Worm (Caenorhabditis elegans): ENCODE data around the gene txt-14.

Gene txt-14

ce11 chrV:18571533-18571932 is 10.9 kb upstream of the txt-14 start, which contains the start of gene Y51A2D.21:
Gene Y51A2D.21 (plus strand): TSS chrV:18571833.
- TF ChIP-seq F16B12.6 (tag; optimal IDR thresholded peaks at IDR 0.05): no peak
- TF ChIP-seq xbp-1 (tag; optimal IDR thresholded peaks at IDR 0.05): no peak
- no peak for TF ChIP-seq aha-1 (tag; optimal IDR thresholded peaks at IDR 0.05)
- no peak for TF ChIP-seq nhr-77 (tag; optimal IDR thresholded peaks at IDR 0.05)

ce11 chrV:18573199-18573598 is 9.3 kb upstream of the txt-14 start:
- TF ChIP-seq lsy-2 (tag; optimal IDR thresholded peaks at IDR 0.05): peak in 1 of 2 experiments; percentile 59
- peak; percentile 72 for TF ChIP-seq nhr-85 (tag)
- no peak for TF ChIP-seq nhr-47 (tag; optimal IDR thresholded peaks at IDR 0.05)
- no peak for TF ChIP-seq grh-1 (GFP tag; IDR thresholded peaks at IDR 0.05)
- no peak for TF ChIP-seq nhr-76 (tag; optimal IDR thresholded peaks at IDR 0.05)

- TF ChIP-seq mef-2 (tag; optimal IDR thresholded peaks at IDR 0.05): no peak
- TF ChIP-seq efl-1 (optimal IDR thresholded peaks at IDR 0.05): no peak
- TF ChIP-seq efl-1 (GFP tag; optimal IDR thresholded peaks at IDR 0.05 in 1 of 2): peak in 1 of 2 experiments; percentile 91
- peak in 1 of 2 experiments; percentile 16 for TF ChIP-seq lsy-2 (tag; optimal IDR thresholded peaks at IDR 0.05)
- no peak for TF ChIP-seq vab-15 (tag; optimal IDR thresholded peaks at IDR 0.05)
Measured at ce11 chrV:18575084-18575483, 7.4 kb upstream of the txt-14 start.

ce11 chrV:18576128-18576527 is 6.3 kb upstream of the txt-14 start:
- TF ChIP-seq lin-39 (tag; optimal IDR thresholded peaks at IDR 0.05): no peak
- TF ChIP-seq pqm-1 (tag; optimal IDR thresholded peaks at IDR 0.05): no peak
- TF ChIP-seq lin-15B (tag; optimal IDR thresholded peaks at IDR 0.05): no peak

- TF ChIP-seq mdl-1 (tag; optimal IDR thresholded peaks at IDR 0.05): peak in 1 of 2 experiments; percentile 37
- no peak for TF ChIP-seq nhr-77 (tag; optimal IDR thresholded peaks at IDR 0.05)
- peak; percentile 19 for TF ChIP-seq nhr-20 (tag; optimal IDR thresholded peaks at IDR 0.05)
- TF ChIP-seq ceh-88 (GFP tag; IDR thresholded peaks at IDR 0.05): no peak
- TF ChIP-seq alr-1 (tag; optimal IDR thresholded peaks at IDR 0.05; ENCODE audit: borderline replicate concordance): no peak
- peak; percentile 3 for TF ChIP-seq snpc-4 (tag; optimal IDR thresholded peaks at IDR 0.05)
- peak; percentile 97 for TF ChIP-seq elt-2 (tag; optimal IDR thresholded peaks at IDR 0.05)
- TF ChIP-seq lir-3 (tag; optimal IDR thresholded peaks at IDR 0.05; ENCODE audit: poor library complexity): no peak
- TF ChIP-seq hlh-4 (tag; optimal IDR thresholded peaks at IDR 0.05): no peak
- peak; percentile 28 for TF ChIP-seq nhr-19 (GFP tag; conservative IDR thresholded peaks at IDR 0.05)
- peak in 1 of 2 experiments; percentile 61 for TF ChIP-seq lin-35 (GFP tag; optimal IDR thresholded peaks at IDR 0.05)
- no peak for TF ChIP-seq irx-1 (tag; optimal IDR thresholded peaks at IDR 0.05)
- no peak for TF ChIP-seq isw-1 (GFP tag; IDR thresholded peaks at IDR 0.05)
- no peak for TF ChIP-seq skn-1 (tag; optimal IDR thresholded peaks at IDR 0.05)
- TF ChIP-seq tlp-1 (tag; optimal IDR thresholded peaks at IDR 0.05): peak; percentile 35
- no peak for TF ChIP-seq pax-3 (tag; optimal IDR thresholded peaks at IDR 0.05)
- no peak for TF ChIP-seq ztf-4 (tag; optimal IDR thresholded peaks at IDR 0.05)
- TF ChIP-seq efl-1 (optimal IDR thresholded peaks at IDR 0.05): no peak
- peak in 1 of 2 experiments; percentile 71 for TF ChIP-seq efl-1 (GFP tag; optimal IDR thresholded peaks at IDR 0.05 in 1 of 2)
- no peak for TF ChIP-seq dpl-1 (GFP tag; optimal IDR thresholded peaks at IDR 0.05)
- TF ChIP-seq nhr-71 (tag; optimal IDR thresholded peaks at IDR 0.05): peak; percentile 28
- TF ChIP-seq nhr-90 (tag; optimal IDR thresholded peaks at IDR 0.05; ENCODE audit: poor library complexity): peak; percentile 44
Measured at ce11 chrV:18577458-18578078, 4.9 kb upstream of the txt-14 start.
